Fruit fly (Drosophila melanogaster) whole organism, embryonic: ENCODE results near the gene Pfas.

Source experiments
- Awh ChIP-seq: fragments of 200-800 bp; sonication (Bioruptor generic); IDR thresholded peaks from 2 replicates; pipeline ENCODE4, ENCODE4 v1.3.6; 2022; ENCODE audit warnings: missing biosample characterization, missing genetic modification characterization
- Bgb ChIP-seq: fragments of 200-800 bp; sonication (Bioruptor generic); IDR thresholded peaks from 2 replicates; pipeline ENCODE4 v1.3.6; 2022; ENCODE audit warnings: missing biosample characterization, missing genetic modification characterization; ENCODE audit not compliant: partially characterized antibody
- CG10979 ChIP-seq: fragments of 200-800 bp; sonication (Bioruptor generic); optimal IDR thresholded peaks from 2 replicates; lab custom pipeline; 2018; ENCODE audit warnings: missing biosample characterization, mild to moderate bottlenecking, missing genetic modification characterization, moderate library complexity
- CG11723 ChIP-seq: fragments of 200-800 bp; sonication (Bioruptor generic); optimal IDR thresholded peaks from 2 replicates; lab custom pipeline; 2017; ENCODE audit warnings: missing biosample characterization, mild to moderate bottlenecking, missing genetic modification characterization
- CG15479 ChIP-seq: fragments of 200-800 bp; sonication (Bioruptor generic); optimal IDR thresholded peaks from 3 replicates; lab custom pipeline; 2019; ENCODE audit warnings: missing biosample characterization, mild to moderate bottlenecking, missing genetic modification characterization, moderate library complexity
- CG15696 ChIP-seq: fragments of 200-800 bp; sonication (Bioruptor generic); optimal IDR thresholded peaks from 2 replicates; lab custom pipeline; 2019; ENCODE audit warnings: missing biosample characterization, mild to moderate bottlenecking, missing genetic modification characterization, moderate library complexity
- CG1832 ChIP-seq: fragments of 200-800 bp; sonication (Bioruptor generic); optimal IDR thresholded peaks from 2 replicates; lab custom pipeline; 2017; ENCODE audit warnings: missing biosample characterization, mild to moderate bottlenecking, missing genetic modification characterization, inconsistent platforms
- CG3163 ChIP-seq: fragments of 200-800 bp; sonication (Bioruptor generic); optimal IDR thresholded peaks from 3 replicates; lab custom pipeline; 2016; ENCODE audit warnings: missing biosample characterization, missing genetic modification characterization
- CG4360 ChIP-seq: fragments of 200-800 bp; sonication (Bioruptor generic); IDR thresholded peaks from 2 replicates; pipeline ENCODE4 v1.3.6; 2022; ENCODE audit warnings: missing biosample characterization, missing genetic modification characterization
- CG5180 ChIP-seq: fragments of 200-800 bp; sonication (Bioruptor generic); optimal IDR thresholded peaks from 3 replicates; lab custom pipeline; 2017; ENCODE audit warnings: missing biosample characterization, missing genetic modification characterization, mild to moderate bottlenecking, moderate library complexity, missing genetic modification reagents
- CG6689 ChIP-seq: fragments of 200-800 bp; sonication (Bioruptor generic); IDR thresholded peaks from 2 replicates; pipeline ENCODE4 v1.3.6; 2022; ENCODE audit warnings: missing biosample characterization, missing genetic modification characterization
- CG6791 ChIP-seq: fragments of 200-800 bp; sonication (Bioruptor generic); IDR thresholded peaks from 3 replicates; pipeline ENCODE4 v1.3.6; 2022; ENCODE audit warnings: missing biosample characterization, missing genetic modification characterization; ENCODE audit not compliant: partially characterized antibody
- CG7271 ChIP-seq: fragments of 200-800 bp; sonication (Bioruptor generic); optimal IDR thresholded peaks from 2 replicates; lab custom pipeline; 2018; ENCODE audit warnings: missing biosample characterization, mild to moderate bottlenecking, missing genetic modification characterization, moderate library complexity
- CG8924 ChIP-seq: fragments of 200-800 bp; optimal IDR thresholded peaks from 3 replicates; lab custom pipeline; 2019; ENCODE audit warnings: missing biosample characterization, mild to moderate bottlenecking, missing genetic modification characterization, moderate library complexity
- CG9215 ChIP-seq: fragments of 200-800 bp; sonication (Bioruptor generic); IDR thresholded peaks from 2 replicates; pipeline ENCODE4 v1.3.6; 2022; ENCODE audit warnings: missing biosample characterization, missing genetic modification characterization
- E2f1 ChIP-seq: fragments of 200-800 bp; sonication (Bioruptor generic); IDR thresholded peaks from 2 replicates; pipeline ENCODE4 v1.3.6; 2022; ENCODE audit warnings: missing biosample characterization, missing genetic modification characterization
- HLH4C ChIP-seq: fragments of 200-800 bp; sonication (Bioruptor generic); IDR thresholded peaks from 3 replicates; pipeline ENCODE4 v1.3.6; 2022; ENCODE audit warnings: missing biosample characterization, missing genetic modification characterization; ENCODE audit not compliant: partially characterized antibody
- HmgD ChIP-seq: fragments of 200-800 bp; sonication (Bioruptor generic); optimal IDR thresholded peaks from 3 replicates; lab custom pipeline; 2016; ENCODE audit warnings: missing biosample characterization, missing genetic modification characterization
- MTF-1 ChIP-seq: fragments of 200-800 bp; sonication (Bioruptor generic); optimal IDR thresholded peaks from 2 replicates; lab custom pipeline; 2018; ENCODE audit warnings: missing biosample characterization, mild to moderate bottlenecking, missing genetic modification characterization, borderline replicate concordance
- Opbp ChIP-seq: fragments of 200-800 bp; sonication (Bioruptor generic); IDR thresholded peaks from 3 replicates; pipeline ENCODE4 v1.3.6; 2022; ENCODE audit warnings: missing biosample characterization, missing genetic modification characterization; ENCODE audit not compliant: partially characterized antibody
- Stat92E ChIP-seq, 3 experiments: fragments of >200 bp in 2 of 3; fragments of 200-800 bp in 1 of 3; sonication (Bioruptor generic) in 1 of 3; optimal IDR thresholded peaks; 2 replicates each; lab custom pipeline; 2017 to 2019; ENCODE audit warnings: missing biosample characterization in 3 of 3, missing genetic modification characterization in 3 of 3, mild to moderate bottlenecking in 1 of 3, moderate library complexity in 1 of 3
- Tbp ChIP-seq: fragments of >200 bp; optimal IDR thresholded peaks from 2 replicates; lab custom pipeline; 2018; ENCODE audit warnings: missing biosample characterization, missing genetic modification characterization
- abd-A ChIP-seq: fragments of 200-800 bp; sonication (Bioruptor generic); optimal IDR thresholded peaks from 3 replicates; lab custom pipeline; 2019; ENCODE audit warnings: missing biosample characterization, mild to moderate bottlenecking, missing genetic modification characterization, moderate library complexity
- ara ChIP-seq: fragments of 200-800 bp; sonication (Bioruptor generic); IDR thresholded peaks from 2 replicates; pipeline ENCODE4 v1.3.6; 2022; ENCODE audit warnings: missing biosample characterization, missing genetic modification characterization
- cg ChIP-seq: fragments of 200-800 bp; sonication (Bioruptor generic); optimal IDR thresholded peaks from 3 replicates; lab custom pipeline; 2019; ENCODE audit warnings: missing biosample characterization, mild to moderate bottlenecking, missing genetic modification characterization, moderate library complexity
- chm ChIP-seq: fragments of 200-800 bp; sonication (Bioruptor generic); IDR thresholded peaks from 2 replicates; pipeline ENCODE4 v1.3.6; 2022; ENCODE audit warnings: missing biosample characterization, missing genetic modification characterization
- chn ChIP-seq: fragments of 200-800 bp; sonication (Bioruptor generic); optimal IDR thresholded peaks from 2 replicates; lab custom pipeline; 2016; ENCODE audit warnings: missing biosample characterization, missing genetic modification characterization
- crol ChIP-seq: fragments of 200-800 bp; sonication (Bioruptor generic); IDR thresholded peaks from 2 replicates; pipeline ENCODE4 v1.3.6; 2022; ENCODE audit warnings: missing biosample characterization, missing genetic modification characterization
- crp ChIP-seq, 2 experiments: fragments of 200-800 bp; sonication (Bioruptor generic); optimal IDR thresholded peaks; 2 replicates in 1 of 2; 3 replicates in 1 of 2; lab custom pipeline; 2017; ENCODE audit warnings: missing biosample characterization in 2 of 2, missing genetic modification characterization in 2 of 2, mild to moderate bottlenecking in 1 of 2, moderate library complexity in 1 of 2
- cwo ChIP-seq: fragments of 200-800 bp; sonication (Bioruptor generic); optimal IDR thresholded peaks from 3 replicates; lab custom pipeline; 2017; ENCODE audit warnings: missing biosample characterization, missing genetic modification characterization, mild to moderate bottlenecking, moderate library complexity, missing genetic modification reagents
- exex ChIP-seq: fragments of 200-800 bp; sonication (Bioruptor generic); optimal IDR thresholded peaks from 4 replicates; lab custom pipeline; 2018; ENCODE audit warnings: missing biosample characterization, mild to moderate bottlenecking, missing genetic modification characterization, moderate library complexity
- fru ChIP-seq: fragments of >200 bp; optimal IDR thresholded peaks from 2 replicates; lab custom pipeline; 2017
- gcm2 ChIP-seq: fragments of 200-800 bp; sonication (Bioruptor generic); optimal IDR thresholded peaks from 2 replicates; lab custom pipeline; 2016; ENCODE audit warnings: missing biosample characterization, missing genetic modification characterization
- hth ChIP-seq: fragments of >200 bp; optimal IDR thresholded peaks from 2 replicates; lab custom pipeline; 2017; ENCODE audit warnings: inconsistent platforms
- insv ChIP-seq, 2 experiments: fragments of 200-800 bp; sonication (Bioruptor generic); optimal IDR thresholded peaks; 3 replicates each; lab custom pipeline; 2016 to 2018; ENCODE audit warnings: missing biosample characterization in 2 of 2, missing genetic modification characterization in 2 of 2
- nom ChIP-seq: fragments of 200-800 bp; sonication (Bioruptor generic); optimal IDR thresholded peaks from 2 replicates; lab custom pipeline; 2017; ENCODE audit warnings: missing biosample characterization, missing genetic modification characterization, mild to moderate bottlenecking, moderate library complexity, missing genetic modification reagents
- pros ChIP-seq: fragments of 200-800 bp; sonication (Bioruptor generic); optimal IDR thresholded peaks from 3 replicates; lab custom pipeline; 2019; ENCODE audit warnings: missing biosample characterization, mild to moderate bottlenecking, missing genetic modification characterization, moderate library complexity
- repo ChIP-seq: fragments of 200-800 bp; sonication (Bioruptor generic); optimal IDR thresholded peaks from 2 replicates; lab custom pipeline; 2016; ENCODE audit warnings: missing biosample characterization, missing genetic modification characterization
- sna ChIP-seq: fragments of 200-800 bp; sonication (Bioruptor generic); IDR thresholded peaks from 2 replicates; pipeline ENCODE4 v1.3.6; 2022; ENCODE audit warnings: missing biosample characterization, missing genetic modification characterization; ENCODE audit not compliant: partially characterized antibody
- vvl ChIP-seq: fragments of 200-800 bp; sonication (Bioruptor generic); IDR thresholded peaks from 2 replicates; pipeline ENCODE4 v1.3.6; 2022; ENCODE audit warnings: missing biosample characterization, missing genetic modification characterization

Gene Pfas

dm6 chr2L:6078757-6079351, 33.0 kb upstream of the Pfas start (continued):
- peak; percentile 2 for TF ChIP-seq CG5180 (GFP tag; lab: Kevin White, UChicago)
- TF ChIP-seq Tbp: peak; percentile 57
- peak; percentile 20 for TF ChIP-seq CG11723
- TF ChIP-seq CG6791: peak; percentile 52; the same call in 1 of the 3 replicates
- TF ChIP-seq CG10979: peak; percentile 31
- TF ChIP-seq pros (GFP tag; lab: Kevin White, UChicago): peak; percentile 95
- TF ChIP-seq CG9215 (GFP tag; lab: Robert Waterston, UW): no peak
- TF ChIP-seq nom (GFP tag; lab: Kevin White, UChicago): peak; percentile 5
- TF ChIP-seq crol: peak; percentile 98
- TF ChIP-seq cg: peak; percentile 82
- peak; percentile 59; the same call in 1 of the 2 replicates for TF ChIP-seq CG4360 (GFP tag; lab: Robert Waterston, UW)
- peak; percentile 32 for TF ChIP-seq CG8924 (tag; lab: Kevin White, UChicago)
- peak; percentile 14 for TF ChIP-seq CG15696 (tag; lab: Kevin White, UChicago)
- peak; percentile 64; the same call in 1 of the 3 replicates for TF ChIP-seq Opbp (GFP tag; lab: Robert Waterston, UW)
- TF ChIP-seq Stat92E (GFP tag; optimal IDR thresholded peaks at IDR 0.05; lab: Kevin White, UChicago): peak in 1 of 3 experiments; percentile 47
- peak; percentile 27 for TF ChIP-seq fru (lab: Kevin White, UChicago)
- no peak for TF ChIP-seq hth (lab: Kevin White, UChicago)
- TF ChIP-seq Awh (GFP tag; lab: Robert Waterston, UW): 0 out of 2 replicates have a peak, but pooled peaks have one; percentile 14
- peak; percentile 100 for TF ChIP-seq CG15479 (GFP tag; lab: Kevin White, UChicago)
- TF ChIP-seq CG3163 (GFP tag; lab: Kevin White, UChicago): peak; percentile 3
- TF ChIP-seq Bgb: peak; percentile 18; the same call in 1 of the 2 replicates
- peak; percentile 50; the same call in 1 of the 2 replicates for TF ChIP-seq vvl (GFP tag; lab: Robert Waterston, UW)
- TF ChIP-seq cwo: peak; percentile 98
- no peak for TF ChIP-seq exex (tag; lab: Kevin White, UChicago)
- peak in 1 of 2 experiments; percentile 74 for TF ChIP-seq insv (GFP tag; optimal IDR thresholded peaks at IDR 0.05; lab: Kevin White, UChicago)
- no peak for TF ChIP-seq repo (GFP tag; lab: Kevin White, UChicago)
- TF ChIP-seq crp (GFP tag; optimal IDR thresholded peaks at IDR 0.05; lab: Kevin White, UChicago): peak in 1 of 2 experiments; percentile 23
- TF ChIP-seq chn (GFP tag; lab: Kevin White, UChicago): peak; percentile 69
- TF ChIP-seq MTF-1 (GFP tag; lab: Kevin White, UChicago): no peak
- TF ChIP-seq gcm2 (GFP tag; lab: Kevin White, UChicago): peak; percentile 25
- no peak for TF ChIP-seq CG6689
- TF ChIP-seq chm: peak; percentile 41; the same call in 1 of the 2 replicates
- TF ChIP-seq HLH4C (GFP tag; lab: Robert Waterston, UW): no peak
- TF ChIP-seq sna (GFP tag; lab: Robert Waterston, UW): 0 out of 2 replicates have a peak, but pooled peaks have one; percentile 23
- peak; percentile 13; the same call in 1 of the 2 replicates for TF ChIP-seq ara (GFP tag; lab: Robert Waterston, UW)
- TF ChIP-seq HmgD (GFP tag; lab: Kevin White, UChicago): peak; percentile 58
- no peak for TF ChIP-seq E2f1 (GFP tag; lab: Robert Waterston, UW)
- peak; percentile 41 for TF ChIP-seq CG1832 (GFP tag; lab: Kevin White, UChicago)
- TF ChIP-seq abd-A (tag; lab: Kevin White, UChicago): peak; percentile 55
- TF ChIP-seq CG7271 (tag; lab: Kevin White, UChicago): no peak
